Fruit fly (Drosophila melanogaster) Kc167 (cell line): Measurements from ENCODE around the gene CG17118.

ENCODE experiments used
- Myc ChIP-seq: fragments of >200 bp; optimal IDR thresholded peaks from 2 replicates; lab custom pipeline; 2017; ENCODE audit warnings: missing external identifiers
- Sin3A ChIP-seq: fragments of >200 bp; optimal IDR thresholded peaks from 2 replicates; lab custom pipeline; 2018; ENCODE audit warnings: missing external identifiers
- h ChIP-seq: fragments of >200 bp; optimal IDR thresholded peaks from 3 replicates; lab custom pipeline; 2018; ENCODE audit warnings: missing external identifiers
- insv ChIP-seq: fragments of >200 bp; optimal IDR thresholded peaks from 3 replicates; lab custom pipeline; 2018; ENCODE audit warnings: missing external identifiers
- psq ChIP-seq: fragments of >200 bp; optimal IDR thresholded peaks from 2 replicates; lab custom pipeline; 2017; ENCODE audit warnings: missing external identifiers
- ttk ChIP-seq: sonication (Bioruptor generic); optimal IDR thresholded peaks from 2 replicates; lab custom pipeline; 2017; ENCODE audit warnings: missing external identifiers

Gene CG17118

DNA sequence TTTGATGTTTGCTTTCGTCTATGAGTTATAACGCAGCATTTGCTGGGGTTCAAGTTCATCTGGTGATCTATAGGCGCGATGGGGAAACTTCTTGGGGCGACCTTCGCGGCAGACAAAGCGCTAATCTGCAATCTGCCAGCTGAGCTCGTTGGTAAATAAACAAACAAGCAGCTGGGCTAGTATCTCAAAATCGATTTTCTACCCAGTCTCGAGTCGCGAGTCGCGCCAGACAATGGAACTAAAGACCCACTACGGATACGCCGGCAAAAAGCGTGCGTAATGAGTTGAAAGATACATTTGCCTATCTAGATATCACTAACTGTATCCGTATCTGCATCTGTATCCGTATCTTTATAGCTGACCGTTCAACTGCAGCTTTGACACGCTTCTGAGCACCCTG, 23.6 kb downstream of the CG17118 start:
- TF ChIP-seq psq (lab: Kevin White, UChicago) (no peak), h (lab: Kevin White, UChicago) (no peak), Sin3A (lab: Kevin White, UChicago) (no peak), Myc (lab: Kevin White, UChicago) (no peak), insv (lab: Kevin White, UChicago) (no peak), ttk (lab: Kevin White, UChicago) (no peak)

DNA sequence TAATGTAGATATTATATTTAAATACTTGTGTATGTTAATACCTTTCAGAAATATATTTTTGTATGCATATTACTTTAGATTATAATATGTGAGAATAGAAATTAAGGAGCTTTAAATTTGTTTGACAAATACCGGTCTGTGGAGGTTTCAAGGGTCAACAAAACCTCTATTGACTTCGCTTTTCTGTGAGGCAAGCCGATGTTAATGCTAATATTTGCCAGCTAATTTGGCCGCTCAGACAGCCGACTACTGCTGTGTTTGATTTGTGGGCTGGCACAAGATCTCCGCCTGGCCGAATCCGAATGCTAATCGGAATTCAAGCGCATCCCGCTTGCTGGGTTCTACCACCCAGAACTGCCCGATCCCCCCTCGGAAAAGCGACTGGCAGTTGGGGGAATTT, 24.5 kb downstream of the CG17118 start:
- no peak for TF ChIP-seq Myc (lab: Kevin White, UChicago)
- TF ChIP-seq psq (lab: Kevin White, UChicago), result no peak
- TF ChIP-seq Sin3A (lab: Kevin White, UChicago), result no peak
- no peak for TF ChIP-seq ttk (lab: Kevin White, UChicago)
- TF ChIP-seq insv (lab: Kevin White, UChicago), result no peak
- no peak for TF ChIP-seq h (lab: Kevin White, UChicago)

DNA sequence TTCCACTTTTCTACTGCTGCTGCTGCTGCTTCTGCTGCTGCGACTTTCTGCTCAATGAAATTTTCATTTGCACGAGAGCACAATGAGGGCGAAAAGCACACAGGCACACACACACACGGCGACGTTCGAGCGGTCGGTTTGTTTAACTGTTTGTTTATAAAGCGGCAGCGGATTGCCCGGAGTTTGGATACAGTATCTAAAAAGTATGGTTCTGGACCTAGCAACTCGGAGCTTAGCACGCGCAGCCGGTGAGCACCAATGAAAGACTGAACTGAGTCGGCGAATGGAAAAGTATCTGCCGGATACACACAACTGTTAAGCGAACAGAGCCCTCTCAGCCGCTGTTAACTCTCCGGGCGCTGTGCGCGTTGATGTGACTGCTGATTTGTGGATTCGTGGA, 26.0 kb downstream of the CG17118 start, which contains the start of gene CG17124:
CG17124 (minus strand) TSS at position 277 of the 400 bp plus-strand sequence.
- TF ChIP-seq Sin3A (lab: Kevin White, UChicago) (no peak), insv (lab: Kevin White, UChicago) (no peak), ttk (lab: Kevin White, UChicago) (no peak), h (lab: Kevin White, UChicago) (no peak), Myc (lab: Kevin White, UChicago) (no peak), psq (lab: Kevin White, UChicago) (no peak)

DNA sequence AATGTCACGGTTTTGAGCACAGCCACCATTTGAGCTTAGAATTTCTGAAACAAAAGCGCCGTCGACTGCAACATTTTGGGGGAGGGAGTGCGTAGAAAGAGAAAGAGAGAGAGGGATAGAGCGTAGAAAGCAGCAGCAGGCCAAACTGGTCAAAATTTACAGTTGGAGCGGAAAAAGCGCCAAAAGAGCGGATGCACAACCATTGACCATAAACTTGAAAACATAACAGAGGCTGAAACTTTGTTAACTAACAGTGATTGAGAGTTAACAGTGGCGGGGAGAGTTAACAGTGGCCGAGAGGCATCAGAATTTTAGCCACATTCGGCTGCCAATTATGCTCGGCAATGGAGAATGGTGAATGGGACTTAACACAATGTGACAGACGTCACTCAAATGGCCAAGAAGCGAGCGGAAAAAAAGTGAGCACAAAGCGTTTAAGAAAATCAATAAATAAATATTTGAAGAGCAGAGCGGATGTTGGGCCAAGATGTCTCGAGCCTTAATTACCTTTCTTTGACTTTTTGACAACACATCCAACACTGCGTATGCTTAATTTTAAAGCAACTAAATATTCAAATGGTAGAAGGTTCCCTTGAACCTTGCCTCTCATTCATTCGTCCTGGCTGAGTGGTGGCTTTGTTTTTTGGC, 27.1 kb downstream of the CG17118 start:
- TF ChIP-seq Sin3A (lab: Kevin White, UChicago), result no peak
- TF ChIP-seq h (lab: Kevin White, UChicago), result no peak
- TF ChIP-seq ttk (lab: Kevin White, UChicago), result no peak

DNA sequence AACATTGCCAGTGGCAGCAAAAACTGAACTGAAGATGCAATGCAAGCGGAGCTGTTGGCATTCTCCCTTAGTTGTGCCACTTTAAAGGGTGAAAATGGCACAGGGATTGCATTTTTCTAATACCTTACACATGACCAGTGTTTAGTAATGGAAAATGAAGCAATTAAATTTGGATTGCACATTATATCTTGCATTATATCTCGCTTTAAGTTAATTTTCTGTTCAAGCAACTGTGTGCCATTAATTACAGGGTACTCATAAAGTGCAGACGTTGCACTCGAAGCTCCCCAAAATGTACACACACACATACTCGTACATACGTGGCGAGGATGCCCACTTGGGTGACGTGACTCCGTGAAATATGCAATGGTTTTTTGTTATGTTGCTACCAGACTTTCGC, 29.6 kb downstream of the CG17118 start:
- no peak for TF ChIP-seq insv (lab: Kevin White, UChicago)
- no peak for TF ChIP-seq ttk (lab: Kevin White, UChicago)
- no peak for TF ChIP-seq Sin3A (lab: Kevin White, UChicago)
- TF ChIP-seq h (lab: Kevin White, UChicago), result no peak
- no peak for TF ChIP-seq Myc (lab: Kevin White, UChicago)
- no peak for TF ChIP-seq psq (lab: Kevin White, UChicago)

DNA sequence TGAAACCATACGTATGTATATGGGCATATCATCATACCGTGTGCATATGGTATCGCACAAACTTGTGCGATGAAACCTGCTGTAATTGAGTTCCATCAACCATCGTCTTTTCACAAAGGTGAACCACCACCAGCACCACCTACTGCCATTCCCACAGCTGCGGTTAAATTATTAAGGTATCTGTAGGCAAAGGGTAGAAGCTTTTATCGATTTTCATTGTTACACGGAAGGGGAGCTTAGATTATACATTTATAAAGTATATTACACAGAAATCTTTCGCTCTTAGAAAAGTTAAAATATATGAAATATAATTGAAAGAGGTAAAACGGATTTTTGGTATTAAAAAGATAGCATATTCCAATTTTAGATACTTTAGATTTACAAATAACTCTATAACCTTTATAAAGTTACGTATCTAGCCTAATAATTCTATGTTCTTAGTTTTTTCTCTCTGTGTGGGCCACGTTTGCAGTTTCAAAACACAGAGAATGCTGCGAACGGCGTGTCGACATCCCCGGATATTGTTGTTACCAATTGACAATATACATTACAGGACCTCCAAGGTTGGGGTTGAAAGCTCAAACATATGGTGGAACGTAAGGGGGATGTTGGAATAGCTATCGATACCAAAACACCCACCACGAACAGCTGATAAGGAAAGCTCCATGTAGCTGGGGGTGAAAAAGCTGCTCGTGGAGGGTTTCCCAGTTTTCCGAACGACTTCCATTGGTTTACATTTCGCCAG, 30.5 kb downstream of the CG17118 start, which contains the start of gene CG6495:
CG6495 (plus strand) TSS at position 695 of the 745 bp plus-strand sequence.
- no peak for TF ChIP-seq Sin3A (lab: Kevin White, UChicago)
- TF ChIP-seq h (lab: Kevin White, UChicago), result no peak
- TF ChIP-seq Myc (lab: Kevin White, UChicago), result no peak
- TF ChIP-seq ttk (lab: Kevin White, UChicago), result no peak
- TF ChIP-seq psq (lab: Kevin White, UChicago), result no peak
- TF ChIP-seq insv (lab: Kevin White, UChicago), result no peak

DNA sequence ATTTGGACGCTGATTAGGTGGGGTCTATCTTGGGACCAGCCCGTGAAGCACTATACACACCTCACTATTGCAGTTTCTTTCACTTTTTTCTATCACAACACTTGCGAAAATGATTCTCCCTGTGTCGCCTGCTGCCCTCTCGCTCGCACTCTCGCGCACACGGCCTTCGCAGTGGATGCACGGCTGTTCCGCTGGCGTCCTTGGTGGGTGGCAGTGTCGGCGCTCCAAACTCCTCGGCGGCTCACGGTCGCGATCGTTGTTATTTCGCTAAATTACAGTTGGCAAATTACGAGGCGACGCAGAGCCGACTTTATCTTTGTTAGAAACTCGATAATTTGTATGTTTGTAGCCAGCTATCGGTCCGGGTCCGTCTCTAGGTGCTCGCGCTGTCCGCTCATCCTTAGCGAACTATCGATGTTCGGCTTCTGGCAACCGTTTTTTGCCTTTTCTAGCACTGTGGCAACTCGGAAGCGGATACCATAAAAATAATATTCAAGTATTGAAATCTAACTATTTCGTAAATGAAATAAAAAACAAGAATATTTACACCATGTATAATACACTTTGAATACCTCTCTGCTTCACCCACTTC, 37.6 kb downstream of the CG17118 start, which contains the start of gene Ubc2:
Ubc2 (minus strand) TSS at position 410 of the 592 bp plus-strand sequence.
- TF ChIP-seq insv (lab: Kevin White, UChicago), result no peak
- no peak for TF ChIP-seq psq (lab: Kevin White, UChicago)
- no peak for TF ChIP-seq ttk (lab: Kevin White, UChicago)
- TF ChIP-seq Myc (lab: Kevin White, UChicago), result no peak
- TF ChIP-seq Sin3A (lab: Kevin White, UChicago), result no peak
- TF ChIP-seq h (lab: Kevin White, UChicago), result no peak

DNA sequence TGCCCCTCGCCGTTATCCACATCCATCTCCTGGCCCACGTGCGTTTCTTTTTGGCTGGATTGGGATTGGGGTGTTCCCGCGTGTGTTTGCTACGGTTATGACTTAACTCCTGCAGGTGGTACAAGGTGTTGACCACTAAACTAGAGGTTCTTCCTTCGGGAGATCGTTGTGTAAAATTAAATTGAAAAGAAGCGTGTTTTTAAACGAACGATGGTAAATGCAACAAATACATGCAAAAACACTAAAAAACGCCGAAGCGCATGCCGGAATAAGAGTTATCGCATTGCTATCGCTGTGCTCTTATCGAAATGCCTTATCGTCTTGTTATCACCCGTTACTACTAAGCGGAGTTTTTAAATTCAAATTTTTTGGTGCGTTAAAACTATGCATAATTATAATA, 39.7 kb downstream of the CG17118 start, which contains the start of gene CG6724:
CG6724 (minus strand) TSS at position 245 of the 400 bp plus-strand sequence.
- TF ChIP-seq insv (lab: Kevin White, UChicago) (no peak), ttk (lab: Kevin White, UChicago) (no peak), h (lab: Kevin White, UChicago) (no peak), psq (lab: Kevin White, UChicago) (no peak), Myc (lab: Kevin White, UChicago) (no peak), Sin3A (lab: Kevin White, UChicago) (no peak)

DNA sequence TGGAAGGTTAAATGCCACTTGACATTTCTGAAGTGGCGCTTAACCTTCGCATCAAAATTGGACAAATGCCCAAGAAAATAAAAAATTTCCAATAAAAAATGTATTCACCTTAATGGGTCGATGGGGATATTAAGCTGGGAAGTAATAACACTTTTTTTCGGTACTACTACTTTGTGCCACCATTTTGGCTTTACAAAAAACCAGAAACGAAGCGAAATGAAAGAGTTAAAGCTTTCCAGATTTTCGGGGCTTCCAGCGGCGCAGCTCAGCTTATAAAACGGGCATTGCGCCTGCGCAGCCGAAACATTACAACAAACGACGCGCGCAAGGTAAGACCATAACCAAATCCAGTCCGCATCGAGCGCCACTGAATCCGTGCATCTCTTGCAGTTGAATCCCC, 40.5 kb downstream of the CG17118 start, which contains the start of gene CG17127:
CG17127 (plus strand) TSS at position 301 of the 400 bp plus-strand sequence.
- TF ChIP-seq psq (lab: Kevin White, UChicago) (no peak), Sin3A (lab: Kevin White, UChicago) (no peak), insv (lab: Kevin White, UChicago) (no peak), h (lab: Kevin White, UChicago) (no peak), ttk (lab: Kevin White, UChicago) (no peak), Myc (lab: Kevin White, UChicago) (no peak)

DNA sequence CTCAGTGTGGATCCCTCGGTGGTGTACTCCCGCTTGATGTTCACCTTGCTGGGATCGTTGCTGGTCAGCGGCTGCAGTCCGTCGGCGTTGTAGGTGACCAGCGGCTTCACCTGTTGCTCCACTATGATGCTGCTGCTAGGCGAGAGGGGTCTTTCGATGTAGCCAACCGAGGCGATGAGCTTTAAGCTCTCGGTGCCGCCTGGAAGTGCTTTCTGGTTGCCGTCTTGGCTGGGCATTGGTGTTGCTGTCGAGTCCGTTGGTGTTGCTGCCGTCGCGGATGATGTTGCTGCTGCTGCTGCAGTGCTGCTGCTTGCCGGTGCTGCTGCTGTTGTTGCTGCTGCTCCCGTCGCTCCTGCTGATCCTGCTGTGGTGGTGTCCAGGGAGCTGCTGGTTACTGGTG, 44.0 kb downstream of the CG17118 start:
- no peak for TF ChIP-seq ttk (lab: Kevin White, UChicago)
- TF ChIP-seq Sin3A (lab: Kevin White, UChicago), result no peak
- no peak for TF ChIP-seq h (lab: Kevin White, UChicago)
- no peak for TF ChIP-seq psq (lab: Kevin White, UChicago)
- no peak for TF ChIP-seq insv (lab: Kevin White, UChicago)
- no peak for TF ChIP-seq Myc (lab: Kevin White, UChicago)
